Worm (Caenorhabditis elegans) whole organism, midembryonic: ENCODE measurements around the gene Y73F8A.13.

Experiments
- T22C8.4 ChIP-seq: fragments of 200-800 bp; sonication (Bioruptor generic); IDR thresholded peaks from 2 replicates; pipeline ENCODE4 v1.3.6; 2022; ENCODE audit warnings: missing genetic modification characterization, missing compliant biosample characterization
- cog-1 ChIP-seq: sonication (generic microtip); optimal IDR thresholded peaks from 2 replicates; lab custom pipeline; 2016; ENCODE audit warnings: missing genetic modification characterization, missing compliant biosample characterization
- flt-1 ChIP-seq: fragments of 200-800 bp; sonication (Bioruptor generic); IDR thresholded peaks from 2 replicates; pipeline ENCODE4 v1.3.6; 2022; ENCODE audit warnings: missing genetic modification characterization, missing compliant biosample characterization
- klf-2 ChIP-seq: fragments of 200-800 bp; sonication (Bioruptor generic); conservative IDR thresholded peaks from 2 replicates; pipeline ENCODE4 v1.3.6; 2022; ENCODE audit warnings: missing genetic modification reagents, missing genetic modification characterization, missing compliant biosample characterization
- med-1 ChIP-seq: sonication (generic microtip); optimal IDR thresholded peaks from 2 replicates; lab custom pipeline; 2017; ENCODE audit warnings: missing genetic modification characterization, mild to moderate bottlenecking, missing compliant biosample characterization, antibody characterized with exemption, missing genetic modification reagents; ENCODE audit not compliant: insufficient read depth
- ref-1 ChIP-seq: fragments of 200-800 bp; sonication (Bioruptor generic); conservative IDR thresholded peaks from 2 replicates; pipeline ENCODE4 v1.3.6; 2022; ENCODE audit warnings: missing genetic modification reagents, missing genetic modification characterization, missing compliant biosample characterization
- tab-1 ChIP-seq: fragments of 200-800 bp; sonication (Bioruptor generic); IDR thresholded peaks from 2 replicates; pipeline ENCODE4 v1.3.6; 2022; ENCODE audit warnings: missing genetic modification characterization, missing compliant biosample characterization
- ztf-23 ChIP-seq: fragments of 200-800 bp; sonication (Bioruptor generic); IDR thresholded peaks from 2 replicates; pipeline ENCODE4 v1.3.6; 2022; ENCODE audit warnings: missing genetic modification reagents, missing genetic modification characterization, missing compliant biosample characterization
- ztf-29 ChIP-seq: fragments of 200-800 bp; sonication (Bioruptor generic); IDR thresholded peaks from 2 replicates; pipeline ENCODE4 v1.3.6; 2022; ENCODE audit warnings: missing genetic modification reagents, missing genetic modification characterization, missing compliant biosample characterization

ce11 chrIV:15274063-15274462 is 38.0 kb upstream of the Y73F8A.13 start:
- TF ChIP-seq ztf-29 (GFP tag; lab: Robert Waterston, UW) (no peak), ztf-23 (GFP tag; lab: Robert Waterston, UW) (no peak), cog-1 (tag; lab: Kevin White, UChicago) (no peak), klf-2 (GFP tag; lab: Robert Waterston, UW) (no peak), flt-1 (GFP tag; lab: Robert Waterston, UW) (no peak), ref-1 (no peak), tab-1 (GFP tag; lab: Robert Waterston, UW) (no peak), T22C8.4 (GFP tag; lab: Robert Waterston, UW) (no peak), med-1 (no peak)
